Fruit fly (Drosophila melanogaster) whole organism, adult: Measurements from ENCODE around the gene CG12299.

Experiments used
- CG11617 ChIP-seq: fragments of 200-800 bp; sonication (Bioruptor generic); optimal IDR thresholded peaks from 2 replicates; lab custom pipeline; 2017; ENCODE audit warnings: mild to moderate bottlenecking, missing biosample characterization, missing genetic modification reagents, missing genetic modification characterization
- CG12768 ChIP-seq: fragments of 200-800 bp; sonication (Bioruptor generic); optimal IDR thresholded peaks from 2 replicates; lab custom pipeline; 2017; ENCODE audit warnings: missing biosample characterization, missing genetic modification characterization, mild to moderate bottlenecking, moderate library complexity, missing genetic modification reagents
- CG14711 ChIP-seq: fragments of 200-800 bp; sonication (Bioruptor generic); optimal IDR thresholded peaks from 2 replicates; lab custom pipeline; 2018; ENCODE audit warnings: missing biosample characterization, mild to moderate bottlenecking, missing genetic modification characterization, moderate library complexity
- CG1620 ChIP-seq: fragments of 200-800 bp; sonication (Bioruptor generic); optimal IDR thresholded peaks from 2 replicates; lab custom pipeline; 2016; ENCODE audit warnings: missing biosample characterization, missing genetic modification characterization
- CG33017 ChIP-seq: fragments of 200-800 bp; sonication (Bioruptor generic); optimal IDR thresholded peaks from 2 replicates; lab custom pipeline; 2018; ENCODE audit warnings: missing biosample characterization, mild to moderate bottlenecking, missing genetic modification characterization, moderate library complexity
- CG5204 ChIP-seq: fragments of 200-800 bp; sonication (Bioruptor generic); optimal IDR thresholded peaks from 2 replicates; lab custom pipeline; 2016; ENCODE audit warnings: missing biosample characterization, missing genetic modification characterization
- CG7045 ChIP-seq: fragments of 200-800 bp; sonication (Bioruptor generic); optimal IDR thresholded peaks from 2 replicates; lab custom pipeline; 2017; ENCODE audit warnings: missing biosample characterization, mild to moderate bottlenecking, missing genetic modification characterization
- CG7101 ChIP-seq: fragments of 200-800 bp; sonication (Bioruptor generic); optimal IDR thresholded peaks from 2 replicates; lab custom pipeline; 2018; ENCODE audit warnings: missing biosample characterization, mild to moderate bottlenecking, missing genetic modification characterization, moderate library complexity
- Clk ChIP-seq: fragments of 200-800 bp; sonication (Bioruptor generic); optimal IDR thresholded peaks from 2 replicates; lab custom pipeline; 2017; ENCODE audit warnings: missing biosample characterization, missing genetic modification characterization
- Crg-1 ChIP-seq: fragments of 200-800 bp; sonication (Bioruptor generic); optimal IDR thresholded peaks from 2 replicates; lab custom pipeline; 2016; ENCODE audit warnings: missing biosample characterization, missing genetic modification characterization
- Hr96 ChIP-seq: fragments of 200-800 bp; sonication (Bioruptor generic); optimal IDR thresholded peaks from 2 replicates; lab custom pipeline; 2016; ENCODE audit warnings: missing biosample characterization, missing genetic modification characterization
- Mnt ChIP-seq: fragments of 200-800 bp; sonication (Bioruptor generic); optimal IDR thresholded peaks from 2 replicates; lab custom pipeline; 2016; ENCODE audit warnings: missing biosample characterization, mild to moderate bottlenecking, missing genetic modification characterization
- bab1 ChIP-seq: fragments of 200-800 bp; sonication (Bioruptor generic); optimal IDR thresholded peaks from 3 replicates; lab custom pipeline; 2019; ENCODE audit warnings: missing biosample characterization, mild to moderate bottlenecking, missing genetic modification characterization, moderate library complexity
- cic ChIP-seq: fragments of 200-800 bp; sonication (Bioruptor generic); optimal IDR thresholded peaks from 2 replicates; lab custom pipeline; 2017; ENCODE audit warnings: missing biosample characterization, mild to moderate bottlenecking, missing genetic modification characterization, moderate library complexity
- cnc ChIP-seq, 2 experiments: fragments of >200 bp; optimal IDR thresholded peaks; 2 replicates each; lab custom pipeline; 2017
- kay ChIP-seq: fragments of 200-800 bp; sonication (Bioruptor generic); peaks from one replicate; lab custom pipeline; 2016; ENCODE audit warnings: missing biosample characterization, missing genetic modification characterization, borderline replicate concordance
- ovo ChIP-seq: fragments of 200-800 bp; sonication (Bioruptor generic); optimal IDR thresholded peaks from 2 replicates; lab custom pipeline; 2016; ENCODE audit warnings: missing biosample characterization, missing genetic modification characterization
- pad ChIP-seq: fragments of 200-800 bp; sonication (Bioruptor generic); optimal IDR thresholded peaks from 3 replicates; lab custom pipeline; 2017; ENCODE audit warnings: missing biosample characterization, missing genetic modification characterization, mild to moderate bottlenecking, moderate library complexity, missing genetic modification reagents
- tj ChIP-seq: fragments of 200-800 bp; sonication (Bioruptor generic); optimal IDR thresholded peaks from 3 replicates; lab custom pipeline; 2017; ENCODE audit warnings: missing biosample characterization, mild to moderate bottlenecking, missing genetic modification characterization, moderate library complexity
- toe ChIP-seq: fragments of 200-800 bp; sonication (Bioruptor generic); optimal IDR thresholded peaks from 2 replicates; lab custom pipeline; 2016; ENCODE audit warnings: missing biosample characterization, missing genetic modification characterization

The CG12299 gene

dm6 chr2L:10736993-10737756 is at the start of gene CG12299, which contains the start of gene Vha16-5:
TSS of gene CG12299 (plus strand) at chr2L:10737345.
TSS of gene Vha16-5 (minus strand) at chr2L:10737043.
- peak; percentile 59 for TF ChIP-seq Mnt (GFP tag; lab: Kevin White, UChicago)
- TF ChIP-seq ovo, result no peak
- TF ChIP-seq CG12768 (GFP tag; lab: Kevin White, UChicago), result peak; percentile 0
- TF ChIP-seq bab1 (GFP tag; lab: Kevin White, UChicago), result peak; percentile 97
- peak; percentile 10 for TF ChIP-seq CG7045 (GFP tag; lab: Kevin White, UChicago)
- TF ChIP-seq pad (GFP tag; lab: Kevin White, UChicago), result peak; percentile 31
- TF ChIP-seq cic (GFP tag; lab: Kevin White, UChicago), result no peak
- no peak for TF ChIP-seq kay
- peak; percentile 78 for TF ChIP-seq CG11617 (GFP tag; lab: Kevin White, UChicago)
- TF ChIP-seq cnc (optimal IDR thresholded peaks at IDR 0.05; lab: Kevin White, UChicago), result no peak
- TF ChIP-seq CG7101 (tag; lab: Kevin White, UChicago), result peak; percentile 33
- peak; percentile 30 for TF ChIP-seq Crg-1 (GFP tag; lab: Kevin White, UChicago)
- TF ChIP-seq CG14711 (tag; lab: Kevin White, UChicago), result peak; percentile 38
- no peak for TF ChIP-seq CG33017 (tag; lab: Kevin White, UChicago)
- TF ChIP-seq CG5204 (GFP tag; lab: Kevin White, UChicago), result peak; percentile 58
- TF ChIP-seq Clk, result no peak
- peak; percentile 65 for TF ChIP-seq toe (GFP tag; lab: Kevin White, UChicago)
- TF ChIP-seq Hr96 (GFP tag; lab: Kevin White, UChicago), result peak; percentile 58
- peak; percentile 75 for TF ChIP-seq tj
- peak; percentile 75 for TF ChIP-seq CG1620 (GFP tag; lab: Kevin White, UChicago)

- TF ChIP-seq tj (no peak), toe (GFP tag; lab: Kevin White, UChicago) (no peak), Mnt (GFP tag; lab: Kevin White, UChicago) (no peak), CG7101 (tag; lab: Kevin White, UChicago) (no peak), CG11617 (GFP tag; lab: Kevin White, UChicago) (no peak), CG33017 (tag; lab: Kevin White, UChicago) (no peak), Hr96 (GFP tag; lab: Kevin White, UChicago) (no peak), cnc (optimal IDR thresholded peaks at IDR 0.05; lab: Kevin White, UChicago) (no peak), CG5204 (GFP tag; lab: Kevin White, UChicago) (no peak), cic (GFP tag; lab: Kevin White, UChicago) (no peak), kay (no peak), CG12768 (GFP tag; lab: Kevin White, UChicago) (no peak), bab1 (GFP tag; lab: Kevin White, UChicago) (no peak), Clk (no peak), CG1620 (GFP tag; lab: Kevin White, UChicago) (no peak), pad (GFP tag; lab: Kevin White, UChicago) (no peak)
These were observed 49.4 kb upstream of the CG12299 start for dm6 chr2L:10687794-10688185.

dm6 chr2L:10688764-10689163 is 48.4 kb upstream of the CG12299 start:
- TF ChIP-seq Mnt (GFP tag; lab: Kevin White, UChicago) (no peak), CG5204 (GFP tag; lab: Kevin White, UChicago) (no peak), tj (no peak), cnc (optimal IDR thresholded peaks at IDR 0.05; lab: Kevin White, UChicago) (no peak), pad (GFP tag; lab: Kevin White, UChicago) (no peak), CG12768 (GFP tag; lab: Kevin White, UChicago) (no peak), ovo (no peak), CG7101 (tag; lab: Kevin White, UChicago) (no peak)

dm6 chr2L:10689221-10690034 is 47.7 kb upstream of the CG12299 start, which contains the start of gene CG7294:
TSS of gene CG7294 (minus strand) at chr2L:10689271.
- TF ChIP-seq CG1620 (GFP tag; lab: Kevin White, UChicago) (no peak), Crg-1 (GFP tag; lab: Kevin White, UChicago) (no peak), kay (no peak), tj (no peak), toe (GFP tag; lab: Kevin White, UChicago) (no peak), CG14711 (tag; lab: Kevin White, UChicago) (no peak), CG33017 (tag; lab: Kevin White, UChicago) (no peak), bab1 (GFP tag; lab: Kevin White, UChicago) (no peak), Clk (no peak), ovo (no peak), CG7101 (tag; lab: Kevin White, UChicago) (no peak)

- TF ChIP-seq ovo (no peak), CG5204 (GFP tag; lab: Kevin White, UChicago) (no peak), cnc (optimal IDR thresholded peaks at IDR 0.05; lab: Kevin White, UChicago) (no peak), toe (GFP tag; lab: Kevin White, UChicago) (no peak)
These were observed 44.1 kb upstream of the CG12299 start for dm6 chr2L:10693018-10693417.
